Fruit fly (Drosophila melanogaster) S2 (cell line): ENCODE data around the gene CG18598.

Experiments used
- CG8478 ChIP-seq: fragments of >200 bp; optimal IDR thresholded peaks from 2 replicates; lab custom pipeline; 2018
- CTCF ChIP-seq, 2 experiments: fragments of >200 bp; optimal IDR thresholded peaks; 2 replicates each; lab custom pipeline; 2018

DNA sequence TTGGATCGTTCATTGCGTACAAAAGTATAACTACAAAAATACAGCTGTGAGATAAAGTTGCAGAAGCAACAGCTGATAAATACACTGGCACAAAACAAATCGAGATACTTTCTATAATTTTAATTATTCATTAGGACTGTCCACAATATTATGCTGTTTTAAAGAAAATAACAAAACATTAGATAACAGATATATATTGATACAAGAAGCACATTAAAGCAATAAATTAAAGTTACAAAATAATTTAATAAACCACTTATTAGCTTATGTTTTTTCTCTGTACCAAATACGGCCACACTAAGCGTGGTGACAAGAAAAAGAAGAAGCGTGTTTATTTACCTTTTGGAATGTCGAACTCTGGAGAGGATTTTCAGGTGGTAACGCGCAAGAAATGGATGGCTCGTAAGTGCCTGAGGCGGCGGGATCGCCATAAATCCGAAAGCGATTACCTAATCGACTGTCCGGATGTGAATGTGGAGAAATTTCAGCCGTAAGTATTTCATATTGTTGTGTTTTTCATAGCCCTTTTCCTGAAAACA lies 30.6 kb upstream of the CG18598 start, which contains the start of the genes CG7988 and CG7183:
- no peak for TF ChIP-seq CTCF (optimal IDR thresholded peaks at IDR 0.05; lab: Kevin White, UChicago)
- TF ChIP-seq CG8478 (lab: Kevin White, UChicago), result no peak
